Worm (Caenorhabditis elegans) whole organism, L4/young adult: ENCODE results near the gene C14B9.2.

Source experiments
- W03F9.2 ChIP-seq: fragments of 150-350 bp; optimal IDR thresholded peaks from 2 replicates; lab custom pipeline; 2014; ENCODE audit warnings: missing biosample characterization, missing genetic modification characterization
- dao-5 ChIP-seq: sonication (generic microtip); optimal IDR thresholded peaks from 2 replicates; lab custom pipeline; 2016; ENCODE audit warnings: missing genotype, missing genetic modification characterization, moderate library complexity, missing compliant biosample characterization

- TF ChIP-seq dao-5 (tag; lab: Kevin White, UChicago) = no peak
- peak; percentile 15 for TF ChIP-seq W03F9.2 (tag; lab: Kevin White, UChicago)
Measured at ce11 chrIII:8093079-8093623, 40.3 kb upstream of the C14B9.2 start, which contains the start of gene K06H7.2.
